Fruit fly (Drosophila melanogaster) whole organism, embryonic: ENCODE data around the gene Smox.

Experiments used
- Adf1 ChIP-seq: fragments of 200-800 bp; sonication (Bioruptor generic); IDR thresholded peaks from 2 replicates; pipeline ENCODE4 v1.3.6; 2022; ENCODE audit warnings: missing biosample characterization, missing genetic modification characterization
- Aef1 ChIP-seq: fragments of 200-800 bp; sonication (Bioruptor generic); IDR thresholded peaks from 3 replicates; pipeline ENCODE4 v1.3.6; 2022; ENCODE audit warnings: missing biosample characterization, missing genetic modification characterization
- Asciz ChIP-seq: fragments of 200-800 bp; sonication (Bioruptor generic); optimal IDR thresholded peaks from 2 replicates; lab custom pipeline; 2017; ENCODE audit warnings: missing biosample characterization, mild to moderate bottlenecking, missing genetic modification characterization, missing genetic modification reagents
- Atf6 ChIP-seq: fragments of 200-800 bp; sonication (Bioruptor generic); IDR thresholded peaks from 2 replicates; pipeline ENCODE4 v1.3.6; 2022; ENCODE audit warnings: missing biosample characterization, missing genetic modification characterization
- Bgb ChIP-seq: fragments of 200-800 bp; sonication (Bioruptor generic); IDR thresholded peaks from 2 replicates; pipeline ENCODE4 v1.3.6; 2022; ENCODE audit warnings: missing biosample characterization, missing genetic modification characterization; ENCODE audit not compliant: partially characterized antibody
- CG10462 ChIP-seq: fragments of 200-800 bp; sonication (Bioruptor generic); optimal IDR thresholded peaks from 2 replicates; lab custom pipeline; 2016; ENCODE audit warnings: missing biosample characterization, missing genetic modification characterization
- CG11093 ChIP-seq: fragments of 200-800 bp; sonication (Bioruptor generic); IDR thresholded peaks from 3 replicates; pipeline ENCODE4 v1.3.6; 2022; ENCODE audit warnings: missing biosample characterization, missing genetic modification characterization
- CG11456 ChIP-seq: fragments of 200-800 bp; sonication (Bioruptor generic); IDR thresholded peaks from 3 replicates; pipeline ENCODE4 v1.3.6; 2022; ENCODE audit warnings: missing biosample characterization, missing genetic modification characterization
- CG1647 ChIP-seq: fragments of 200-800 bp; sonication (Bioruptor generic); optimal IDR thresholded peaks from 3 replicates; lab custom pipeline; 2016; ENCODE audit warnings: missing biosample characterization, missing genetic modification characterization
- CG17359 ChIP-seq: fragments of 200-800 bp; sonication (Bioruptor generic); optimal IDR thresholded peaks from 3 replicates; lab custom pipeline; 2018; ENCODE audit warnings: missing biosample characterization, mild to moderate bottlenecking, missing genetic modification characterization, moderate library complexity
- CG18476 ChIP-seq: fragments of 200-800 bp; sonication (Bioruptor generic); optimal IDR thresholded peaks from 2 replicates; lab custom pipeline; 2016; ENCODE audit warnings: missing biosample characterization, mild to moderate bottlenecking, missing genetic modification characterization
- CG3163 ChIP-seq: fragments of 200-800 bp; sonication (Bioruptor generic); optimal IDR thresholded peaks from 3 replicates; lab custom pipeline; 2016; ENCODE audit warnings: missing biosample characterization, missing genetic modification characterization
- CG32767 ChIP-seq: fragments of 200-800 bp; sonication (Bioruptor generic); IDR thresholded peaks from 2 replicates; pipeline ENCODE4 v1.3.6; 2022; ENCODE audit warnings: missing biosample characterization, missing genetic modification characterization
- CG42726 ChIP-seq: fragments of 200-800 bp; sonication (Bioruptor generic); IDR thresholded peaks from 2 replicates; pipeline ENCODE4 v1.3.6; 2022; ENCODE audit warnings: missing biosample characterization, missing genetic modification characterization; ENCODE audit not compliant: partially characterized antibody
- CG4820 ChIP-seq: fragments of 200-800 bp; sonication (Bioruptor generic); optimal IDR thresholded peaks from 3 replicates; lab custom pipeline; 2016; ENCODE audit warnings: missing biosample characterization, missing genetic modification characterization
- CG6683 ChIP-seq: fragments of 200-800 bp; sonication (Bioruptor generic); optimal IDR thresholded peaks from 2 replicates; lab custom pipeline; 2017; ENCODE audit warnings: missing biosample characterization, mild to moderate bottlenecking, missing genetic modification characterization, missing genetic modification reagents
- CG6854 ChIP-seq: fragments of 200-800 bp; sonication (Bioruptor generic); optimal IDR thresholded peaks from 3 replicates; lab custom pipeline; 2017; ENCODE audit warnings: missing biosample characterization, mild to moderate bottlenecking, missing genetic modification characterization
- CG8281 ChIP-seq: fragments of 200-800 bp; sonication (Bioruptor generic); optimal IDR thresholded peaks from 2 replicates; lab custom pipeline; 2018; ENCODE audit warnings: missing biosample characterization, mild to moderate bottlenecking, missing genetic modification characterization, moderate library complexity
- CG8765 ChIP-seq: fragments of 200-800 bp; sonication (Bioruptor generic); IDR thresholded peaks from 2 replicates; pipeline ENCODE4 v1.3.6; 2022; ENCODE audit warnings: missing biosample characterization, missing genetic modification characterization
- CG8944 ChIP-seq: fragments of 200-800 bp; sonication (Bioruptor generic); optimal IDR thresholded peaks from 3 replicates; lab custom pipeline; 2016; ENCODE audit warnings: missing biosample characterization, missing genetic modification characterization
- Camta ChIP-seq: fragments of 200-800 bp; sonication (Bioruptor generic); optimal IDR thresholded peaks from 2 replicates; lab custom pipeline; 2016; ENCODE audit warnings: missing biosample characterization, missing genetic modification characterization
- Chrac-16 ChIP-seq: fragments of 200-800 bp; sonication (Bioruptor generic); optimal IDR thresholded peaks from 3 replicates; lab custom pipeline; 2016; ENCODE audit warnings: missing biosample characterization, missing genetic modification characterization
- Dip2 ChIP-seq: fragments of 200-800 bp; sonication (Bioruptor generic); IDR thresholded peaks from 2 replicates; pipeline ENCODE4 v1.3.6; 2022; ENCODE audit warnings: missing biosample characterization, missing genetic modification characterization
- Elba2 ChIP-seq: fragments of 200-800 bp; sonication (Bioruptor generic); optimal IDR thresholded peaks from 3 replicates; lab custom pipeline; 2016; ENCODE audit warnings: missing biosample characterization, missing genetic modification characterization
- HLH54F ChIP-seq: fragments of 200-800 bp; sonication (Bioruptor generic); optimal IDR thresholded peaks from 3 replicates; lab custom pipeline; 2016; ENCODE audit warnings: missing biosample characterization, missing genetic modification characterization
- Mes4 ChIP-seq: fragments of 200-800 bp; sonication (Bioruptor generic); optimal IDR thresholded peaks from 2 replicates; lab custom pipeline; 2016; ENCODE audit warnings: missing biosample characterization, missing genetic modification characterization
- NFAT ChIP-seq: fragments of 200-800 bp; sonication (Bioruptor generic); IDR thresholded peaks from 2 replicates; pipeline ENCODE4 v1.3.6; 2022; ENCODE audit warnings: missing biosample characterization, missing genetic modification characterization
- NfI ChIP-seq: fragments of 200-800 bp; sonication (Bioruptor generic); optimal IDR thresholded peaks from 3 replicates; lab custom pipeline; 2018; ENCODE audit warnings: missing biosample characterization, mild to moderate bottlenecking, missing genetic modification characterization, moderate library complexity
- Optix ChIP-seq: fragments of 200-800 bp; sonication (Bioruptor generic); IDR thresholded peaks from 3 replicates; pipeline ENCODE4 v1.3.6; 2022; ENCODE audit warnings: missing biosample characterization, missing genetic modification characterization
- ap ChIP-seq: fragments of 200-800 bp; sonication (Bioruptor generic); IDR thresholded peaks from 2 replicates; pipeline ENCODE4 v1.3.6; 2022; ENCODE audit warnings: missing biosample characterization, missing genetic modification characterization
- ash1 ChIP-seq: fragments of 200-800 bp; sonication (Bioruptor generic); optimal IDR thresholded peaks from 2 replicates; lab custom pipeline; 2018; ENCODE audit warnings: missing biosample characterization, mild to moderate bottlenecking, missing genetic modification characterization
- bsh ChIP-seq, 2 experiments: fragments of 200-800 bp; sonication (Bioruptor generic); optimal IDR thresholded peaks; 2 replicates each; lab custom pipeline; 2017 to 2018; ENCODE audit warnings: mild to moderate bottlenecking in 2 of 2, missing biosample characterization in 2 of 2, missing genetic modification characterization in 2 of 2, moderate library complexity in 1 of 2
- btn ChIP-seq: fragments of 200-800 bp; sonication (Bioruptor generic); optimal IDR thresholded peaks from 2 replicates; lab custom pipeline; 2016; ENCODE audit warnings: missing biosample characterization, missing genetic modification characterization
- caup ChIP-seq: fragments of 200-800 bp; sonication (Bioruptor generic); optimal IDR thresholded peaks from 3 replicates; lab custom pipeline; 2017; ENCODE audit warnings: missing biosample characterization, mild to moderate bottlenecking, missing genetic modification characterization, moderate library complexity; ENCODE audit not compliant: severe bottlenecking
- croc ChIP-seq: fragments of 200-800 bp; sonication (Bioruptor generic); conservative IDR thresholded peaks from 3 replicates; pipeline ENCODE4 v1.3.6; 2022; ENCODE audit warnings: missing biosample characterization, missing genetic modification characterization
- eve ChIP-seq, 2 experiments: fragments of >200 bp; optimal IDR thresholded peaks; 2 replicates each; lab custom pipeline; 2017; ENCODE audit warnings: missing biosample characterization in 2 of 2, missing genetic modification characterization in 2 of 2
- gcm ChIP-seq: fragments of 200-800 bp; sonication (Bioruptor generic); optimal IDR thresholded peaks from 2 replicates; lab custom pipeline; 2019; ENCODE audit warnings: missing biosample characterization, mild to moderate bottlenecking, missing genetic modification characterization, moderate library complexity
- hbn ChIP-seq: fragments of 200-800 bp; sonication (Bioruptor generic); IDR thresholded peaks from 2 replicates; pipeline ENCODE4 v1.3.6; 2022; ENCODE audit warnings: missing biosample characterization, missing genetic modification characterization; ENCODE audit not compliant: partially characterized antibody
- insv ChIP-seq, 2 experiments: fragments of 200-800 bp; sonication (Bioruptor generic); optimal IDR thresholded peaks; 3 replicates each; lab custom pipeline; 2016 to 2018; ENCODE audit warnings: missing biosample characterization in 2 of 2, missing genetic modification characterization in 2 of 2
- nerfin-1 ChIP-seq: fragments of 200-800 bp; sonication (Bioruptor generic); optimal IDR thresholded peaks from 3 replicates; lab custom pipeline; 2019; ENCODE audit warnings: missing biosample characterization, mild to moderate bottlenecking, missing genetic modification characterization, moderate library complexity
- nmo ChIP-seq: fragments of 200-800 bp; sonication (Bioruptor generic); optimal IDR thresholded peaks from 2 replicates; lab custom pipeline; 2018; ENCODE audit warnings: missing biosample characterization, mild to moderate bottlenecking, missing genetic modification characterization, moderate library complexity
- sd ChIP-seq: fragments of 200-800 bp; sonication (Bioruptor generic); optimal IDR thresholded peaks from 3 replicates; lab custom pipeline; 2018; ENCODE audit warnings: missing biosample characterization, mild to moderate bottlenecking, missing genetic modification characterization, moderate library complexity
- sima ChIP-seq: fragments of 200-800 bp; sonication (Bioruptor generic); optimal IDR thresholded peaks from 2 replicates; lab custom pipeline; 2016; ENCODE audit warnings: missing biosample characterization, missing genetic modification characterization
- sob ChIP-seq: fragments of 200-800 bp; sonication (Bioruptor generic); IDR thresholded peaks from 2 replicates; pipeline ENCODE4 v1.3.6; 2022; ENCODE audit warnings: missing biosample characterization, missing genetic modification characterization
- sr ChIP-seq: fragments of 200-800 bp; sonication (Bioruptor generic); IDR thresholded peaks from 3 replicates; pipeline ENCODE4 v1.3.6; 2022; ENCODE audit warnings: missing biosample characterization, missing genetic modification characterization
- tll ChIP-seq, 2 experiments: fragments of 200-800 bp in 1 of 2; fragments of >200 bp in 1 of 2; sonication (Bioruptor generic) in 1 of 2; optimal IDR thresholded peaks; 2 replicates each; lab custom pipeline; 2017 to 2019; ENCODE audit warnings: missing biosample characterization in 2 of 2, missing genetic modification characterization in 2 of 2, mild to moderate bottlenecking in 1 of 2, moderate library complexity in 1 of 2
- unpg ChIP-seq: fragments of 200-800 bp; sonication (Bioruptor generic); optimal IDR thresholded peaks from 3 replicates; lab custom pipeline; 2018; ENCODE audit warnings: missing biosample characterization, mild to moderate bottlenecking, missing genetic modification characterization, moderate library complexity
- vfl ChIP-seq: fragments of 200-800 bp; sonication (Bioruptor generic); optimal IDR thresholded peaks from 2 replicates; lab custom pipeline; 2016; ENCODE audit warnings: missing biosample characterization, missing genetic modification characterization

Gene Smox

DNA sequence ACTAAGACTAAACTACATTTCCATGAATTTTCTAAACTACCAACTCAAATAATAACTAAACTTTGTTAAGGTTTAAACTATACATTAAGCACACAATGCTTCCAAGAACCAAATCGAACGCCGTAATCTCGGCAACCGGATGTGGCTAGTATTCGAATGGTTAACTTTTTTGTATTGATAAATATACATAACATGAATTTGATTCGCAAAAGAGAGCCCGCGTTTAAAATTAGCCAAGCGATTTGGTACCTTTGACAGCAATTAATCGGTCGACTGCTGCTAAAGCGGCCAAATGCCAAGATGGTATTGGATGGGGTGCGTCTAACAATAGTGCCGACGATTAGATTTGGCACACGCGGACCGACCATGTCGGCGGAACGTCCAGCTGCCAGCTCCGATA lies 5.6 kb upstream of the Smox start, which contains the start of gene CG15336 (continued):
- no peak for TF ChIP-seq tll (GFP tag; optimal IDR thresholded peaks at IDR 0.05; lab: Kevin White, UChicago)
- no peak for TF ChIP-seq sd (tag; lab: Kevin White, UChicago)
- TF ChIP-seq CG3163 (GFP tag; lab: Kevin White, UChicago), result no peak
- no peak for TF ChIP-seq CG8281 (tag; lab: Kevin White, UChicago)
- no peak for TF ChIP-seq NFAT (GFP tag; lab: Robert Waterston, UW)

DNA sequence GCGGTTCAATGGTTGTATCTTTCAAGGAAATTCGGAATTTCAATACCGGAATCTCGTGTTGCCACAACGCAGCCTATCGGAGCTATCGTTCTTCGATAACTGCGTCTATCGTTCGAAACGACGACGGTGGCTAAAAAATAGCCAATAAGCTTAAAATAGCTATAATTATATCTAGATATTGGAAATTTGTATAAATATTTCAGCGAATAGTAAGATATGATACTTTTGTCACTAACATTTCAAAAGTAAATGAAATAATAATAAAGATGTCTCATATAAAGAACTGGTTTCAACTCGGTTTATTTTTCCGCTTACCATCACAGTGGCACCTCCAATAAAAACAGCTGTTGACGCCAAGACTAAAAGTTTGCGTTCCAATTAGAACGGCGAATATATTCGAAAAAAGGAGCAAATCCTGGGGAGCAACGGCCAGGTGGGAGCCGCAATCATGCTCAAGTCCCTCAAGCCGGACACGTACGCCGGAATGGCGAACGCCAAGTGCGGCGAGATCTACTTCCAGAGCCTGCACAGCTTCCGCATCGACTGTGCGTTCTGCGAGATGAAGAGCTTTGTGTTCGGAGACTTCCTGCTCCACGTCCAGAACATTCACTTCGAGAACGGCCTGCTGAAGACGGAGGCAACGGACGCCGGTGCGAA lies 3.5 kb upstream of the Smox start, which contains the start of the genes alpha-PheRS and CG2129:
Gene alpha-PheRS (minus strand): TSS at position 102 of the 657 bp plus-strand sequence.
Gene CG2129 (plus strand): TSS at position 339 of the 657 bp plus-strand sequence.
- TF ChIP-seq HLH54F (GFP tag; lab: Kevin White, UChicago) (peak; percentile 6), Camta (GFP tag; lab: Kevin White, UChicago) (no peak), NfI (GFP tag; lab: Kevin White, UChicago) (peak; percentile 18), Optix (GFP tag; lab: Robert Waterston, UW) (no peak), CG10462 (GFP tag; lab: Kevin White, UChicago) (no peak), CG6683 (no peak), Atf6 (GFP tag; lab: Robert Waterston, UW) (no peak), vfl (GFP tag; lab: Kevin White, UChicago) (no peak), btn (GFP tag; lab: Kevin White, UChicago) (no peak), Chrac-16 (GFP tag; lab: Kevin White, UChicago) (no peak), sima (GFP tag; lab: Kevin White, UChicago) (no peak), nmo (GFP tag; lab: Kevin White, UChicago) (peak; percentile 38), CG17359 (tag; lab: Kevin White, UChicago) (no peak), unpg (no peak), gcm (GFP tag; lab: Kevin White, UChicago) (no peak), sr (no peak), CG6854 (GFP tag; lab: Kevin White, UChicago) (no peak), Mes4 (GFP tag; lab: Kevin White, UChicago) (no peak), croc (no peak), sob (0 out of 2 replicates have a peak, but pooled peaks have one; percentile 24), eve (GFP tag; optimal IDR thresholded peaks at IDR 0.05; lab: Kevin White, UChicago) (no peak), hbn (no peak), Bgb (GFP tag; lab: Robert Waterston, UW) (0 out of 2 replicates have a peak, but pooled peaks have one; percentile 18), Aef1 (GFP tag; lab: Robert Waterston, UW) (no peak), CG11093 (GFP tag; lab: Robert Waterston, UW) (no peak), CG18476 (no peak), bsh (GFP tag; optimal IDR thresholded peaks at IDR 0.05; lab: Kevin White, UChicago) (peak in 1 of 2 experiments; percentile 24), CG11456 (GFP tag; lab: Robert Waterston, UW) (no peak), caup (no peak), nerfin-1 (tag; lab: Kevin White, UChicago) (peak; percentile 8), CG42726 (GFP tag; lab: Robert Waterston, UW) (no peak), CG8765 (no peak), ap (GFP tag; lab: Robert Waterston, UW) (no peak), CG32767 (GFP tag; lab: Robert Waterston, UW) (no peak), Elba2 (peak; percentile 55), CG8944 (GFP tag; lab: Kevin White, UChicago) (no peak), Adf1 (GFP tag; lab: Robert Waterston, UW) (no peak), ash1 (GFP tag; lab: Kevin White, UChicago) (no peak), Dip2 (GFP tag; lab: Robert Waterston, UW) (no peak), CG1647 (no peak), Asciz (no peak), insv (GFP tag; optimal IDR thresholded peaks at IDR 0.05; lab: Kevin White, UChicago) (peak in 1 of 2 experiments; percentile 87), CG4820 (no peak)
